Worm (Caenorhabditis elegans) whole organism, L1 larva: ENCODE measurements around the gene F54F7.14.
A peak's percentile ranks its signal among the peaks of the same experiment; 100 is the strongest.

Experiments
- C34B4.2 ChIP-seq: sonication (generic microtip); optimal IDR thresholded peaks from 2 replicates; lab custom pipeline; 2017; ENCODE audit warnings: mild to moderate bottlenecking, missing genetic modification characterization, missing compliant biosample characterization
- F16B12.6 ChIP-seq: fragments of 150-350 bp; optimal IDR thresholded peaks from 2 replicates; lab custom pipeline; 2014; ENCODE audit warnings: missing biosample characterization, missing genetic modification characterization
- aha-1 ChIP-seq: fragments of 150-350 bp; optimal IDR thresholded peaks from 2 replicates; lab custom pipeline; 2014; ENCODE audit warnings: missing biosample characterization, missing genetic modification characterization
- alr-1 ChIP-seq: fragments of 200-800 bp; sonication (Bioruptor generic); optimal IDR thresholded peaks from 2 replicates; lab custom pipeline; 2018; ENCODE audit warnings: borderline replicate concordance, mild to moderate bottlenecking, missing genetic modification characterization, missing compliant biosample characterization
- blmp-1 ChIP-seq: fragments of 150-350 bp; optimal IDR thresholded peaks from 2 replicates; lab custom pipeline; 2014; ENCODE audit warnings: missing biosample characterization, missing genetic modification characterization
- ceh-82 ChIP-seq, 3 experiments: fragments of 150-350 bp in 1 of 3; sonication (generic microtip) in 2 of 3; optimal IDR thresholded peaks; 2 replicates each; lab custom pipeline; 2014 to 2017; ENCODE audit warnings: missing biosample characterization in 3 of 3, missing genetic modification characterization in 3 of 3
- ceh-88 ChIP-seq: fragments of 200-800 bp; sonication (Bioruptor generic); IDR thresholded peaks from 2 replicates; pipeline ENCODE4 v1.3.6; 2022; ENCODE audit warnings: missing genetic modification characterization, missing compliant biosample characterization
- ceh-90 ChIP-seq: sonication (generic microtip); optimal IDR thresholded peaks from 2 replicates; lab custom pipeline; 2016; ENCODE audit warnings: missing genetic modification characterization, missing compliant biosample characterization
- ces-1 ChIP-seq: fragments of 150-350 bp; optimal IDR thresholded peaks from 2 replicates; lab custom pipeline; 2014; ENCODE audit warnings: missing biosample characterization, missing genetic modification reagents, missing genetic modification characterization
- dpl-1 ChIP-seq, 3 experiments: fragments of 150-350 bp in 2 of 3; sonication (generic microtip) in 1 of 3; optimal IDR thresholded peaks; 2 replicates each; lab custom pipeline; 2014 to 2017; ENCODE audit warnings: missing biosample characterization in 3 of 3, missing genetic modification characterization in 3 of 3, missing genetic modification reagents in 3 of 3
- efl-1 ChIP-seq, 4 experiments: fragments of 150-350 bp; optimal IDR thresholded peaks in 3 of 4; peaks in 1 of 4; 1 replicate in 1 of 4; 2 replicates in 3 of 4; lab custom pipeline; 2014; ENCODE audit warnings: missing biosample characterization in 2 of 4, missing genetic modification characterization in 2 of 4, missing genetic modification reagents in 2 of 4
- elt-2 ChIP-seq: sonication (generic microtip); optimal IDR thresholded peaks from 2 replicates; lab custom pipeline; 2016; ENCODE audit warnings: missing genetic modification characterization, mild to moderate bottlenecking, inconsistent platforms, missing compliant biosample characterization, missing genetic modification reagents
- elt-3 ChIP-seq, 6 experiments: fragments of 150-350 bp in 1 of 6; sonication (generic microtip); optimal IDR thresholded peaks; 2 replicates each; lab custom pipeline; 2017 to 2018; ENCODE audit warnings: missing biosample characterization in 6 of 6, missing genetic modification characterization in 6 of 6, inconsistent platforms in 1 of 6
- ets-5 ChIP-seq: fragments of 200-800 bp; sonication (Bioruptor generic); IDR thresholded peaks from 2 replicates; pipeline ENCODE4 v1.3.6; 2022; ENCODE audit warnings: missing genetic modification characterization, missing compliant biosample characterization
- hlh-17 ChIP-seq: fragments of 200-800 bp; sonication (Bioruptor generic); optimal IDR thresholded peaks from 2 replicates; lab custom pipeline; 2018; ENCODE audit warnings: missing genetic modification characterization, mild to moderate bottlenecking, missing compliant biosample characterization, moderate library complexity, borderline replicate concordance
- hlh-4 ChIP-seq: sonication (generic microtip); optimal IDR thresholded peaks from 2 replicates; lab custom pipeline; 2016; ENCODE audit warnings: mild to moderate bottlenecking, missing genetic modification characterization, missing compliant biosample characterization
- irx-1 ChIP-seq: sonication (generic microtip); optimal IDR thresholded peaks from 2 replicates; lab custom pipeline; 2016; ENCODE audit warnings: missing genetic modification characterization, missing compliant biosample characterization
- lin-14 ChIP-seq: fragments of 200-800 bp; sonication (Bioruptor generic); optimal IDR thresholded peaks from 2 replicates; lab custom pipeline; 2018; ENCODE audit warnings: mild to moderate bottlenecking, missing genetic modification characterization, moderate library complexity, missing compliant biosample characterization
- lin-15B ChIP-seq: fragments of 150-350 bp; sonication (generic microtip); optimal IDR thresholded peaks from 3 replicates; lab custom pipeline; 2014; ENCODE audit warnings: missing biosample characterization, missing genetic modification characterization
- lir-3 ChIP-seq: sonication (generic microtip); optimal IDR thresholded peaks from 2 replicates; lab custom pipeline; 2016; ENCODE audit warnings: mild to moderate bottlenecking, missing genetic modification characterization, moderate library complexity, missing compliant biosample characterization; ENCODE audit not compliant: poor library complexity
- mdl-1 ChIP-seq, 2 experiments: fragments of 150-350 bp; optimal IDR thresholded peaks; 2 replicates each; lab custom pipeline; 2014 to 2017; ENCODE audit warnings: missing biosample characterization in 2 of 2, missing genetic modification characterization in 2 of 2, inconsistent platforms in 1 of 2
- mef-2 ChIP-seq: fragments of 150-350 bp; optimal IDR thresholded peaks from 2 replicates; lab custom pipeline; 2014; ENCODE audit warnings: missing biosample characterization, missing genetic modification characterization
- nhr-20 ChIP-seq: sonication (generic microtip); optimal IDR thresholded peaks from 2 replicates; lab custom pipeline; 2016; ENCODE audit warnings: mild to moderate bottlenecking, missing genetic modification characterization, missing compliant biosample characterization
- nhr-28 ChIP-seq: fragments of 150-350 bp; optimal IDR thresholded peaks from 2 replicates; lab custom pipeline; 2014; ENCODE audit warnings: missing biosample characterization, missing genetic modification characterization
- nhr-71 ChIP-seq: sonication (generic microtip); optimal IDR thresholded peaks from 2 replicates; lab custom pipeline; 2016; ENCODE audit warnings: mild to moderate bottlenecking, missing genetic modification characterization, moderate library complexity, missing compliant biosample characterization
- nhr-84 ChIP-seq: sonication (generic microtip); optimal IDR thresholded peaks from 2 replicates; lab custom pipeline; 2017; ENCODE audit warnings: missing biosample characterization, missing genetic modification characterization
- nhr-90 ChIP-seq: sonication (generic microtip); optimal IDR thresholded peaks from 2 replicates; lab custom pipeline; 2016; ENCODE audit warnings: mild to moderate bottlenecking, missing genetic modification characterization, missing compliant biosample characterization; ENCODE audit not compliant: poor library complexity
- pax-3 ChIP-seq: fragments of 200-800 bp; sonication (Bioruptor generic); optimal IDR thresholded peaks from 2 replicates; lab custom pipeline; 2018; ENCODE audit warnings: mild to moderate bottlenecking, missing genetic modification characterization, moderate library complexity, missing compliant biosample characterization
- pqm-1 ChIP-seq: sonication (generic microtip); optimal IDR thresholded peaks from 3 replicates; lab custom pipeline; 2017; ENCODE audit warnings: missing biosample characterization, missing genetic modification characterization
- rnt-1 ChIP-seq: sonication (generic microtip); optimal IDR thresholded peaks from 2 replicates; lab custom pipeline; 2016; ENCODE audit warnings: mild to moderate bottlenecking, missing genetic modification characterization, moderate library complexity, missing compliant biosample characterization
- skn-1 ChIP-seq: fragments of 150-350 bp; optimal IDR thresholded peaks from 2 replicates; lab custom pipeline; 2014; ENCODE audit warnings: missing biosample characterization, missing genetic modification characterization
- snu-23 ChIP-seq: sonication (generic microtip); optimal IDR thresholded peaks from 2 replicates; lab custom pipeline; 2016; ENCODE audit warnings: missing genetic modification characterization, missing compliant biosample characterization
- sox-4 ChIP-seq: sonication (generic microtip); optimal IDR thresholded peaks from 2 replicates; lab custom pipeline; 2016; ENCODE audit warnings: missing genetic modification characterization, missing compliant biosample characterization
- sup-37 ChIP-seq: fragments of 200-800 bp; sonication (Bioruptor generic); optimal IDR thresholded peaks from 2 replicates; lab custom pipeline; 2018; ENCODE audit warnings: mild to moderate bottlenecking, missing genetic modification characterization, missing compliant biosample characterization
- unc-130 ChIP-seq: fragments of 150-350 bp; optimal IDR thresholded peaks from 2 replicates; lab custom pipeline; 2017; ENCODE audit warnings: missing biosample characterization, missing genetic modification characterization, inconsistent platforms
- unc-62 ChIP-seq: fragments of 150-350 bp; optimal IDR thresholded peaks from 2 replicates; lab custom pipeline; 2014; ENCODE audit warnings: missing biosample characterization, missing genetic modification reagents, missing genetic modification characterization
- unc-86 ChIP-seq: sonication (generic microtip); optimal IDR thresholded peaks from 2 replicates; lab custom pipeline; 2016; ENCODE audit warnings: missing genetic modification characterization, missing compliant biosample characterization
- xbp-1 ChIP-seq: sonication (generic microtip); optimal IDR thresholded peaks from 2 replicates; lab custom pipeline; 2016; ENCODE audit warnings: missing genetic modification characterization, missing compliant biosample characterization
- zip-4 ChIP-seq: fragments of 200-800 bp; sonication (Bioruptor generic); optimal IDR thresholded peaks from 2 replicates; lab custom pipeline; 2018; ENCODE audit warnings: mild to moderate bottlenecking, missing genetic modification characterization, moderate library complexity, missing compliant biosample characterization
- ztf-4 ChIP-seq: fragments of 150-350 bp; optimal IDR thresholded peaks from 2 replicates; lab custom pipeline; 2014; ENCODE audit warnings: missing biosample characterization, missing genetic modification characterization

The F54F7.14 gene

DNA sequence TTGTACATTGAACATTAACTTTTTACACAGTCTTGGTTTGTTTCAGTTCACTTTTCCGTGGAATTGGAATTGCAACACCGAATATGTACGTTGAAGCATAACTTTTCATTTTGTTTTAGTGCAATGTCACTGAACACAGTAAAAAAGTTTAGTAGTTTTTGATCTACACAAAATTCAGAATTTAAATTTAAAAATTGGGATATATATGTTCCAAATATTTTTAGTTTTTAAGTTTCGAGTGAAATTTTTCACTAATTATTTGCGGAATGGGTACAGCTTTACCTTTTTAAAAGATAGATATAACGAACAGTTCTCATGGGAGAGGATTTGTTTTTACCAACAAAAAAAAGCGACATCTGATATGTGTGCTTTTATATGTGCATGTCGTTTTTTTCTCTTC is 33.8 kb upstream of the F54F7.14 start:
- TF ChIP-seq hlh-17 (no peak), irx-1 (no peak), mdl-1 (tag; optimal IDR thresholded peaks at IDR 0.05; lab: Kevin White, UChicago) (no peak), pax-3 (tag; lab: Kevin White, UChicago) (no peak), nhr-28 (tag; lab: Kevin White, UChicago) (no peak), lir-3 (no peak), nhr-90 (tag; lab: Kevin White, UChicago) (no peak)

DNA sequence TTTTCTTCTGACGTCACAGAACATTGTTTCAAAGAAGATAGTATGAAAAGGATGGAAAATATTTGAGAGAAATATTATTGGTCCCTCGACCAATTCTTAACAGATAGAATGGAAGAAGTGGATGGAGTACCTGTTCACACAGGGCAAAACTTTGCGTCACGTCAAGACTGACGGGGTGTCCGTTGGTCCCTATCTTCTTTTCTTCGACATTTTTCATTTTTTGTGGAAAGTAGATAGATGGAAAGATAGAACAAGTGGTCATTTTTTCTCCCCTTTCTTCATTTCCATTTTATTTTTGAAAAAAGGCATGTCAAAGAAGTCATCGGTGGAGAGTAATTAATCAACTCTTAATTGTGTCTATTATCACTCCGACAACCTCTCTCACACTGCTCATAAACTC is 32.0 kb upstream of the F54F7.14 start:
- no peak for TF ChIP-seq aha-1 (tag; lab: Kevin White, UChicago)
- no peak for TF ChIP-seq xbp-1 (tag; lab: Kevin White, UChicago)
- TF ChIP-seq efl-1 (optimal IDR thresholded peaks at IDR 0.05; lab: Kevin White, UChicago): no peak
- no peak for TF ChIP-seq efl-1 (GFP tag; optimal IDR thresholded peaks at IDR 0.05 in 1 of 2; lab: Kevin White, UChicago)
- no peak for TF ChIP-seq ceh-88
- no peak for TF ChIP-seq ztf-4
- no peak for TF ChIP-seq nhr-20 (tag; lab: Kevin White, UChicago)
- no peak for TF ChIP-seq lin-15B
- TF ChIP-seq pqm-1 (tag; lab: Kevin White, UChicago): no peak
- TF ChIP-seq unc-130 (tag; lab: Kevin White, UChicago): peak; percentile 4
- no peak for TF ChIP-seq ceh-82 (tag; optimal IDR thresholded peaks at IDR 0.05; lab: Kevin White, UChicago)
- TF ChIP-seq dpl-1 (GFP tag; optimal IDR thresholded peaks at IDR 0.05; lab: Kevin White, UChicago): no peak
- peak; percentile 66 for TF ChIP-seq nhr-71 (tag; lab: Kevin White, UChicago)
- no peak for TF ChIP-seq zip-4 (GFP tag; lab: Kevin White, UChicago)
- peak; percentile 1 for TF ChIP-seq snu-23
- peak; percentile 25 for TF ChIP-seq rnt-1 (tag; lab: Kevin White, UChicago)
- no peak for TF ChIP-seq skn-1 (tag; lab: Kevin White, UChicago)
- no peak for TF ChIP-seq unc-86 (tag; lab: Kevin White, UChicago)
- TF ChIP-seq lin-14: peak; percentile 75
- TF ChIP-seq sox-4 (tag; lab: Kevin White, UChicago): no peak

DNA sequence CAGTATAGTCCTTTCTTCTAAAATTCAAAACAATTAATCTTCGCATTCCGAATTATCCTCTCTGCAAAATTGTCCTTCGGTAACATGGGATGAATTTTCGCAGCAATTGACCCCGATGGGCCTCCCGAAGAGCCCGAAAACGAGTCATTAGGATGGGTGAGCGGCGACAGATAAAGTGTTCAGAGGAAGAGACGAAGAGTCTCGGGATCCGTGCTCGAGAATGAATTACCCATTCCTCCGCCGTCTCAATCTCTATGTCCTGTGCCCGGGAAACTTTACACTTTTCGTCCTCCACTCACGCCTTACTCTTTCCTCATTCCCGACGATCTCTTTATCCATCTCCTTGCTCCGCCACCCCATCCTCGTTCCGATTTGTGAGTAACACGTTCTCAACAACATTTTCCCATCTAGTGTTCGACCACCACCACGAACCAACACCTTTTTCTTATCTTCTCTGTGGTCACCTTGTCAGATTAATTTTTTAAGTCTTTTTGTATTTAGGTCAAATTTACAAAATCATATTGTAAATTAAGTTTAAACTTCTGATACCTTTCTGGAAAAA is 29.4 kb upstream of the F54F7.14 start:
- TF ChIP-seq efl-1 (optimal IDR thresholded peaks at IDR 0.05; lab: Kevin White, UChicago) (no peak), efl-1 (GFP tag; optimal IDR thresholded peaks at IDR 0.05 in 1 of 2; lab: Kevin White, UChicago) (no peak), mef-2 (tag; lab: Kevin White, UChicago) (no peak), elt-2 (tag; lab: Kevin White, UChicago) (no peak), mdl-1 (tag; optimal IDR thresholded peaks at IDR 0.05; lab: Kevin White, UChicago) (no peak), blmp-1 (no peak), nhr-84 (tag; lab: Kevin White, UChicago) (no peak), F16B12.6 (tag; lab: Kevin White, UChicago) (no peak), nhr-20 (tag; lab: Kevin White, UChicago) (no peak), nhr-71 (tag; lab: Kevin White, UChicago) (peak; percentile 9), unc-62 (no peak), C34B4.2 (tag; lab: Kevin White, UChicago) (no peak), ceh-90 (tag; lab: Kevin White, UChicago) (no peak), ets-5 (GFP tag; lab: Robert Waterston, UW) (no peak), lin-14 (peak; percentile 51), ceh-88 (no peak), dpl-1 (GFP tag; optimal IDR thresholded peaks at IDR 0.05; lab: Kevin White, UChicago) (no peak), ceh-82 (tag; optimal IDR thresholded peaks at IDR 0.05; lab: Kevin White, UChicago) (no peak), unc-86 (tag; lab: Kevin White, UChicago) (no peak), hlh-4 (tag; lab: Kevin White, UChicago) (no peak), pax-3 (tag; lab: Kevin White, UChicago) (no peak), elt-3 (tag; optimal IDR thresholded peaks at IDR 0.05; lab: Kevin White, UChicago) (no peak), sup-37 (GFP tag; lab: Kevin White, UChicago) (no peak), alr-1 (tag; lab: Kevin White, UChicago) (no peak), rnt-1 (tag; lab: Kevin White, UChicago) (peak; percentile 64), ces-1 (GFP tag; lab: Kevin White, UChicago) (no peak)
